Worm (Caenorhabditis elegans) whole organism, young adult: ENCODE results near the gene ceh-27.

Experiments used
- F49E8.2 ChIP-seq: sonication (generic microtip); optimal IDR thresholded peaks from 3 replicates; lab custom pipeline; 2017; ENCODE audit warnings: missing genetic modification characterization, mild to moderate bottlenecking, missing compliant biosample characterization, antibody characterized with exemption, moderate library complexity; ENCODE audit not compliant: insufficient read depth
- T07F8.4 ChIP-seq: sonication (generic microtip); optimal IDR thresholded peaks from 2 replicates; lab custom pipeline; 2016; ENCODE audit warnings: mild to moderate bottlenecking, missing genetic modification characterization, moderate library complexity, missing compliant biosample characterization
- him-1 ChIP-seq: sonication (generic microtip); optimal IDR thresholded peaks from 2 replicates; lab custom pipeline; 2016; ENCODE audit warnings: missing genotype, missing genetic modification reagents, missing genetic modification characterization, missing compliant biosample characterization
- lin-35 ChIP-seq, 3 experiments: fragments of 150-350 bp in 2 of 3; sonication (generic microtip) in 1 of 3; optimal IDR thresholded peaks; 2 replicates each; lab custom pipeline; 2014 to 2018; ENCODE audit warnings: missing biosample characterization in 3 of 3, missing genetic modification characterization in 3 of 3, missing genetic modification reagents in 3 of 3
- nfya-1 ChIP-seq: sonication (generic microtip); optimal IDR thresholded peaks from 2 replicates; lab custom pipeline; 2017; ENCODE audit warnings: antibody characterized with exemption, missing compliant biosample characterization, missing genetic modification characterization, borderline replicate concordance; ENCODE audit not compliant: insufficient read depth
- nfya-2 ChIP-seq: fragments of 200-800 bp; sonication (Bioruptor generic); IDR thresholded peaks from 2 replicates; pipeline ENCODE4 v1.3.6; 2022; ENCODE audit warnings: missing genetic modification reagents, missing genetic modification characterization, missing compliant biosample characterization
- sea-2 ChIP-seq: fragments of 200-800 bp; sonication (Bioruptor generic); IDR thresholded peaks from 2 replicates; pipeline ENCODE4 v1.3.6; 2022; ENCODE audit warnings: missing genetic modification characterization, missing compliant biosample characterization
- snpc-1.3 ChIP-seq: sonication (generic microtip); optimal IDR thresholded peaks from 2 replicates; lab custom pipeline; 2017; ENCODE audit warnings: missing genetic modification characterization, mild to moderate bottlenecking, missing compliant biosample characterization, antibody characterized with exemption, moderate library complexity, missing genotype, missing genetic modification reagents; ENCODE audit not compliant: insufficient read depth
- tlf-1 ChIP-seq: fragments of 200-800 bp; sonication (Bioruptor generic); optimal IDR thresholded peaks from 2 replicates; lab custom pipeline; 2018; ENCODE audit warnings: mild to moderate bottlenecking, missing genetic modification characterization, missing compliant biosample characterization

- TF ChIP-seq nfya-1 (tag; lab: Kevin White, UChicago) = no peak
- no peak for TF ChIP-seq nfya-2 (GFP tag; lab: Robert Waterston, UW)
- no peak for TF ChIP-seq F49E8.2
- TF ChIP-seq him-1 (tag; lab: Kevin White, UChicago) = no peak
- no peak for TF ChIP-seq T07F8.4 (tag; lab: Kevin White, UChicago)
- no peak for TF ChIP-seq snpc-1.3
- TF ChIP-seq sea-2 (GFP tag; lab: Robert Waterston, UW) = no peak
- TF ChIP-seq lin-35 (GFP tag; optimal IDR thresholded peaks at IDR 0.05; lab: Kevin White, UChicago) = no peak
- no peak for TF ChIP-seq tlf-1 (GFP tag; lab: Kevin White, UChicago)
These were observed 37.1 kb downstream of the ceh-27 start for ce11 chrV:11627837-11628236.
